Fruit fly (Drosophila melanogaster) whole organism, embryonic: Measurements from ENCODE around the gene sima.

Experiments
- Aef1 ChIP-seq: fragments of 200-800 bp; sonication (Bioruptor generic); IDR thresholded peaks from 3 replicates; pipeline ENCODE4 v1.3.6; 2022; ENCODE audit warnings: missing biosample characterization, missing genetic modification characterization
- Atf-2 ChIP-seq: fragments of 200-800 bp; sonication (Bioruptor generic); optimal IDR thresholded peaks from 2 replicates; lab custom pipeline; 2016; ENCODE audit warnings: missing biosample characterization, missing genetic modification characterization
- Awh ChIP-seq: fragments of 200-800 bp; sonication (Bioruptor generic); IDR thresholded peaks from 2 replicates; pipeline ENCODE4, ENCODE4 v1.3.6; 2022; ENCODE audit warnings: missing biosample characterization, missing genetic modification characterization
- CG10654 ChIP-seq: fragments of 200-800 bp; sonication (Bioruptor generic); optimal IDR thresholded peaks from 2 replicates; lab custom pipeline; 2016; ENCODE audit warnings: missing biosample characterization, missing genetic modification characterization
- CG11695 ChIP-seq: fragments of 200-800 bp; sonication (Bioruptor generic); IDR thresholded peaks from 3 replicates; pipeline ENCODE4 v1.3.6; 2022; ENCODE audit warnings: missing biosample characterization, missing genetic modification characterization
- CG1233 ChIP-seq: fragments of 200-800 bp; sonication (Bioruptor generic); optimal IDR thresholded peaks from 4 replicates; lab custom pipeline; 2018; ENCODE audit warnings: missing biosample characterization, mild to moderate bottlenecking, missing genetic modification characterization
- CG14050 ChIP-seq: fragments of 200-800 bp; sonication (Bioruptor generic); IDR thresholded peaks from 3 replicates; pipeline ENCODE4 v1.3.6; 2022; ENCODE audit warnings: missing biosample characterization, missing genetic modification characterization
- CG1529 ChIP-seq: fragments of 200-800 bp; sonication (Bioruptor generic); optimal IDR thresholded peaks from 3 replicates; lab custom pipeline; 2018; ENCODE audit warnings: missing biosample characterization, missing genetic modification characterization
- CG1603 ChIP-seq: fragments of 200-800 bp; sonication (Bioruptor generic); optimal IDR thresholded peaks from 2 replicates; lab custom pipeline; 2019; ENCODE audit warnings: missing biosample characterization, mild to moderate bottlenecking, missing genetic modification characterization, moderate library complexity
- CG1647 ChIP-seq: fragments of 200-800 bp; sonication (Bioruptor generic); optimal IDR thresholded peaks from 3 replicates; lab custom pipeline; 2016; ENCODE audit warnings: missing biosample characterization, missing genetic modification characterization
- CG1832 ChIP-seq: fragments of 200-800 bp; sonication (Bioruptor generic); optimal IDR thresholded peaks from 2 replicates; lab custom pipeline; 2017; ENCODE audit warnings: missing biosample characterization, mild to moderate bottlenecking, missing genetic modification characterization, inconsistent platforms
- CG2712 ChIP-seq: fragments of 200-800 bp; optimal IDR thresholded peaks from 3 replicates; lab custom pipeline; 2019; ENCODE audit warnings: missing biosample characterization, mild to moderate bottlenecking, missing genetic modification characterization, moderate library complexity
- CG2889 ChIP-seq: fragments of 200-800 bp; sonication (Bioruptor generic); IDR thresholded peaks from 3 replicates; pipeline ENCODE4 v1.3.6; 2022; ENCODE audit warnings: missing biosample characterization, missing genetic modification characterization
- CG31224 ChIP-seq: fragments of 200-800 bp; sonication (Bioruptor generic); IDR thresholded peaks from 2 replicates; pipeline ENCODE4 v1.3.6; 2022; ENCODE audit warnings: missing biosample characterization, missing genetic modification characterization
- CG31388 ChIP-seq: fragments of 200-800 bp; sonication (Bioruptor generic); optimal IDR thresholded peaks from 2 replicates; lab custom pipeline; 2016; ENCODE audit warnings: missing biosample characterization, missing genetic modification characterization
- CG32532 ChIP-seq: fragments of 200-800 bp; sonication (Bioruptor generic); IDR thresholded peaks from 2 replicates; pipeline ENCODE4 v1.3.6; 2022; ENCODE audit warnings: missing biosample characterization, missing genetic modification characterization
- CG6683 ChIP-seq: fragments of 200-800 bp; sonication (Bioruptor generic); optimal IDR thresholded peaks from 2 replicates; lab custom pipeline; 2017; ENCODE audit warnings: missing biosample characterization, mild to moderate bottlenecking, missing genetic modification characterization, missing genetic modification reagents
- CG7556 ChIP-seq: fragments of 200-800 bp; sonication (Bioruptor generic); optimal IDR thresholded peaks from 2 replicates; lab custom pipeline; 2017; ENCODE audit warnings: missing biosample characterization, mild to moderate bottlenecking, missing genetic modification characterization
- CG8290 ChIP-seq, 3 experiments: fragments of 200-800 bp; sonication (Bioruptor generic); optimal IDR thresholded peaks; 2 replicates each; lab custom pipeline; 2016 to 2019; ENCODE audit warnings: missing biosample characterization in 3 of 3, missing genetic modification characterization in 3 of 3, mild to moderate bottlenecking in 2 of 3, moderate library complexity in 1 of 3
- CG8924 ChIP-seq: fragments of 200-800 bp; optimal IDR thresholded peaks from 3 replicates; lab custom pipeline; 2019; ENCODE audit warnings: missing biosample characterization, mild to moderate bottlenecking, missing genetic modification characterization, moderate library complexity
- CrebB ChIP-seq: fragments of 200-800 bp; sonication (Bioruptor generic); optimal IDR thresholded peaks from 3 replicates; lab custom pipeline; 2018; ENCODE audit warnings: missing biosample characterization, mild to moderate bottlenecking, missing genetic modification characterization
- Deaf1 ChIP-seq: fragments of 200-800 bp; optimal IDR thresholded peaks from 3 replicates; lab custom pipeline; 2019; ENCODE audit warnings: missing biosample characterization, mild to moderate bottlenecking, missing genetic modification characterization, moderate library complexity
- Drgx ChIP-seq: fragments of 200-800 bp; sonication (Bioruptor generic); IDR thresholded peaks from 2 replicates; pipeline ENCODE4 v1.3.6; 2022; ENCODE audit warnings: missing biosample characterization, missing genetic modification characterization
- ERR ChIP-seq: fragments of 200-800 bp; sonication (Bioruptor generic); optimal IDR thresholded peaks from 2 replicates; lab custom pipeline; 2016; ENCODE audit warnings: missing biosample characterization, missing genetic modification characterization
- Hr51 ChIP-seq, 2 experiments: fragments of 200-800 bp; sonication (Bioruptor generic); optimal IDR thresholded peaks; 2 replicates in 1 of 2; 3 replicates in 1 of 2; lab custom pipeline; 2016 to 2018; ENCODE audit warnings: missing biosample characterization in 2 of 2, missing genetic modification characterization in 2 of 2, mild to moderate bottlenecking in 1 of 2, moderate library complexity in 1 of 2
- Lpt ChIP-seq: fragments of >200 bp; optimal IDR thresholded peaks from 2 replicates; lab custom pipeline; 2018; ENCODE audit warnings: missing biosample characterization, missing genetic modification characterization
- Max ChIP-seq: fragments of 200-800 bp; sonication (Bioruptor generic); optimal IDR thresholded peaks from 2 replicates; lab custom pipeline; 2016; ENCODE audit warnings: missing biosample characterization, mild to moderate bottlenecking, missing genetic modification characterization
- PHDP ChIP-seq: fragments of 200-800 bp; sonication (Bioruptor generic); optimal IDR thresholded peaks from 3 replicates; lab custom pipeline; 2018; ENCODE audit warnings: missing biosample characterization, mild to moderate bottlenecking, missing genetic modification characterization, moderate library complexity
- Taf1 ChIP-seq: fragments of 200-800 bp; sonication (Bioruptor generic); IDR thresholded peaks from 2 replicates; pipeline ENCODE4 v1.3.6; 2022; ENCODE audit warnings: missing biosample characterization, missing genetic modification characterization
- al ChIP-seq: fragments of 200-800 bp; sonication (Bioruptor generic); IDR thresholded peaks from 2 replicates; pipeline ENCODE4 v1.3.6; 2022; ENCODE audit warnings: missing biosample characterization, missing genetic modification characterization
- ara ChIP-seq: fragments of 200-800 bp; sonication (Bioruptor generic); IDR thresholded peaks from 2 replicates; pipeline ENCODE4 v1.3.6; 2022; ENCODE audit warnings: missing biosample characterization, missing genetic modification characterization
- ato ChIP-seq: fragments of 200-800 bp; sonication (Bioruptor generic); IDR thresholded peaks from 2 replicates; pipeline ENCODE4 v1.3.6; 2022; ENCODE audit warnings: missing biosample characterization, missing genetic modification characterization; ENCODE audit not compliant: partially characterized antibody
- br ChIP-seq: fragments of >200 bp; optimal IDR thresholded peaks from 2 replicates; lab custom pipeline; 2017
- cato ChIP-seq: fragments of 200-800 bp; sonication (Bioruptor generic); optimal IDR thresholded peaks from 2 replicates; lab custom pipeline; 2016; ENCODE audit warnings: missing biosample characterization, missing genetic modification characterization, borderline replicate concordance
- cg ChIP-seq: fragments of 200-800 bp; sonication (Bioruptor generic); optimal IDR thresholded peaks from 3 replicates; lab custom pipeline; 2019; ENCODE audit warnings: missing biosample characterization, mild to moderate bottlenecking, missing genetic modification characterization, moderate library complexity
- dm ChIP-seq: fragments of 200-800 bp; sonication (Bioruptor generic); optimal IDR thresholded peaks from 3 replicates; lab custom pipeline; 2016; ENCODE audit warnings: missing biosample characterization, missing genetic modification characterization
- dmrt11E ChIP-seq: fragments of 200-800 bp; sonication (Bioruptor generic); optimal IDR thresholded peaks from 3 replicates; lab custom pipeline; 2018; ENCODE audit warnings: missing biosample characterization, mild to moderate bottlenecking, missing genetic modification characterization, moderate library complexity
- ewg ChIP-seq: fragments of 200-800 bp; sonication (Bioruptor generic); optimal IDR thresholded peaks from 3 replicates; lab custom pipeline; 2017; ENCODE audit warnings: mild to moderate bottlenecking, missing biosample characterization, missing genetic modification reagents, missing genetic modification characterization
- fd102C ChIP-seq: fragments of 200-800 bp; sonication (Bioruptor generic); optimal IDR thresholded peaks from 2 replicates; lab custom pipeline; 2018; ENCODE audit warnings: missing biosample characterization, mild to moderate bottlenecking, missing genetic modification characterization, moderate library complexity
- ftz-f1 ChIP-seq: fragments of 200-800 bp; sonication (Bioruptor generic); optimal IDR thresholded peaks from 2 replicates; lab custom pipeline; 2016; ENCODE audit warnings: missing biosample characterization, missing genetic modification characterization
- gcm ChIP-seq: fragments of 200-800 bp; sonication (Bioruptor generic); optimal IDR thresholded peaks from 2 replicates; lab custom pipeline; 2019; ENCODE audit warnings: missing biosample characterization, mild to moderate bottlenecking, missing genetic modification characterization, moderate library complexity
- h ChIP-seq: fragments of >200 bp; optimal IDR thresholded peaks from 2 replicates; lab custom pipeline; 2017
- pan ChIP-seq, 4 experiments: fragments of >200 bp in 3 of 4; fragments of 200-800 bp in 1 of 4; sonication (Bioruptor generic) in 1 of 4; optimal IDR thresholded peaks in 3 of 4; IDR thresholded peaks in 1 of 4; 2 replicates each; pipeline versions ENCODE4 v1.3.6 to Lab custom; 2017 to 2022; ENCODE audit warnings: missing biosample characterization in 2 of 4, missing genetic modification characterization in 2 of 4, mixed read lengths in 1 of 4
- pros ChIP-seq: fragments of 200-800 bp; sonication (Bioruptor generic); optimal IDR thresholded peaks from 3 replicates; lab custom pipeline; 2019; ENCODE audit warnings: missing biosample characterization, mild to moderate bottlenecking, missing genetic modification characterization, moderate library complexity
- ro ChIP-seq: fragments of 200-800 bp; sonication (Bioruptor generic); IDR thresholded peaks from 2 replicates; pipeline ENCODE4 v1.3.6; 2022; ENCODE audit warnings: missing biosample characterization, missing genetic modification characterization
- scrt ChIP-seq: fragments of 200-800 bp; sonication (Bioruptor generic); optimal IDR thresholded peaks from 2 replicates; lab custom pipeline; 2018; ENCODE audit warnings: missing biosample characterization, mild to moderate bottlenecking, missing genetic modification characterization, moderate library complexity
- stc ChIP-seq: fragments of 200-800 bp; sonication (Bioruptor generic); IDR thresholded peaks from 2 replicates; pipeline ENCODE4 v1.3.6; 2022; ENCODE audit warnings: missing biosample characterization, missing genetic modification characterization
- tll ChIP-seq, 2 experiments: fragments of 200-800 bp in 1 of 2; fragments of >200 bp in 1 of 2; sonication (Bioruptor generic) in 1 of 2; optimal IDR thresholded peaks; 2 replicates each; lab custom pipeline; 2017 to 2019; ENCODE audit warnings: missing biosample characterization in 2 of 2, missing genetic modification characterization in 2 of 2, mild to moderate bottlenecking in 1 of 2, moderate library complexity in 1 of 2
- tx ChIP-seq: fragments of 200-800 bp; sonication (Bioruptor generic); optimal IDR thresholded peaks from 2 replicates; lab custom pipeline; 2016; ENCODE audit warnings: missing biosample characterization, missing genetic modification characterization
- yki ChIP-seq: fragments of >200 bp; optimal IDR thresholded peaks from 3 replicates; lab custom pipeline; 2018

The sima gene

DNA sequence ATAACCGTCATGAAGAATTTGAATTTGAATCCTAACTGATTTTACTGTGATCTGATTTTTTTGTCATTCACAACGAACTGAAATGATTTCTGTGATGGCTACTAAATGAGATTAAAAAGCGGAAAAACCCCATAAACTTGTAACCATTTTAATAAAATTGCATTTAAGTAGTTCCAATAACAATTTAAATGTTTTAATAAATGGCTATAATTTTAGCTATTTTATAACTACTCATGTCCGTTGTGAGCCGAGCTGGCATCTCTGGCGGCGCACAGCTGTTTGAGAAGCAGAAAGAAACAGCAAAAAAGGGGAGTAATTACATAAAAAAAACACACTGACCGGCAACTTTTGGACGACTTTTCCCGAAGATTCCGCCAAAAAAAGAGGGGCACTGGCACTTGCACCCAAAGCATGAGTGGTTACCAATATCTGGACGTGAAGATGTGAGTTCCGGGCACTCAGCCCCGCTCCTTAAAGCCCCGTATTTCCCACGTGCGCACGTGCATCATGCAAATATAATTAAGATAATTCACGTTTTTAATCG, 1.4 kb upstream of the sima start, which contains the start of the genes CG7950 and Rpp14a (continued):
- peak; percentile 61; the same call in 1 of the 2 replicates for TF ChIP-seq stc (GFP tag; lab: Robert Waterston, UW)
- peak; percentile 45 for TF ChIP-seq Atf-2
- TF ChIP-seq ERR (GFP tag; lab: Kevin White, UChicago): peak; percentile 62
- peak; percentile 77 for TF ChIP-seq CG2889 (GFP tag; lab: Robert Waterston, UW)
- TF ChIP-seq tx: peak; percentile 71
- peak; percentile 58 for TF ChIP-seq cato (GFP tag; lab: Kevin White, UChicago)
- peak; percentile 69 for TF ChIP-seq dm (GFP tag; lab: Kevin White, UChicago)
- peak; percentile 80 for TF ChIP-seq Drgx
- peak; percentile 89 for TF ChIP-seq CG1603 (tag; lab: Kevin White, UChicago)
- TF ChIP-seq CG31224: peak; percentile 60; the same call in 1 of the 2 replicates
- peak; percentile 75 for TF ChIP-seq Max (GFP tag; lab: Kevin White, UChicago)
- TF ChIP-seq Lpt: no peak
- TF ChIP-seq CG11695 (GFP tag; lab: Robert Waterston, UW): peak; percentile 61; the same call in 2 of the 3 replicates
- no peak for TF ChIP-seq cg (GFP tag; lab: Kevin White, UChicago)
- TF ChIP-seq Awh (GFP tag; lab: Robert Waterston, UW): peak; percentile 37; the same call in 1 of the 2 replicates
- TF ChIP-seq h (lab: Kevin White, UChicago): no peak
- peak; percentile 53 for TF ChIP-seq CG31388 (GFP tag; lab: Kevin White, UChicago)
- peak; percentile 54 for TF ChIP-seq CG8290 (GFP tag; optimal IDR thresholded peaks at IDR 0.05; lab: Kevin White, UChicago)
- peak in 1 of 2 experiments; percentile 82 for TF ChIP-seq CG8290 (tag; optimal IDR thresholded peaks at IDR 0.05; lab: Kevin White, UChicago)
- no peak for TF ChIP-seq pros (GFP tag; lab: Kevin White, UChicago)
- peak; percentile 79 for TF ChIP-seq ara (GFP tag; lab: Robert Waterston, UW)
- TF ChIP-seq CG6683 (GFP tag; lab: Kevin White, UChicago): no peak
- peak; percentile 63 for TF ChIP-seq CG1233
- TF ChIP-seq pan (optimal IDR thresholded peaks at IDR 0.05; lab: Kevin White, UChicago): no peak
- peak in 1 of 2 experiments; percentile 79 for TF ChIP-seq pan (GFP tag; optimal IDR thresholded peaks at IDR 0.05 in 1 of 2, IDR thresholded peaks at IDR 0.05 in 1 of 2)
- no peak for TF ChIP-seq ftz-f1 (GFP tag; lab: Kevin White, UChicago)
- TF ChIP-seq ro (GFP tag; lab: Robert Waterston, UW): no peak
- TF ChIP-seq CG1529 (GFP tag; lab: Kevin White, UChicago): peak; percentile 12
- TF ChIP-seq gcm: peak; percentile 75
- TF ChIP-seq dmrt11E (tag; lab: Kevin White, UChicago): peak; percentile 78
- peak; percentile 85 for TF ChIP-seq CG2712 (tag; lab: Kevin White, UChicago)
- peak; percentile 86 for TF ChIP-seq CG32532 (GFP tag; lab: Robert Waterston, UW)
- TF ChIP-seq Hr51 (GFP tag; optimal IDR thresholded peaks at IDR 0.05; lab: Kevin White, UChicago): peak; percentile 81 to 84
- TF ChIP-seq ato: no peak
- TF ChIP-seq PHDP: peak; percentile 85
- TF ChIP-seq al (GFP tag; lab: Robert Waterston, UW): peak; percentile 75; the same call in 1 of the 2 replicates
- TF ChIP-seq CG10654 (GFP tag; lab: Kevin White, UChicago): peak; percentile 67
- peak; percentile 77 for TF ChIP-seq CG14050 (GFP tag; lab: Robert Waterston, UW)
- TF ChIP-seq fd102C: peak; percentile 7
- peak; percentile 44 for TF ChIP-seq CG7556 (GFP tag; lab: Kevin White, UChicago)
- TF ChIP-seq CG1647 (GFP tag; lab: Kevin White, UChicago): no peak
- peak; percentile 65 for TF ChIP-seq CG8924 (tag; lab: Kevin White, UChicago)
- peak; percentile 82 for TF ChIP-seq Aef1 (GFP tag; lab: Robert Waterston, UW)
- TF ChIP-seq CG1832 (GFP tag; lab: Kevin White, UChicago): no peak
- peak; percentile 48 for TF ChIP-seq ewg
- peak; percentile 73 for TF ChIP-seq Taf1
- TF ChIP-seq tll (GFP tag; optimal IDR thresholded peaks at IDR 0.05; lab: Kevin White, UChicago): no peak
- TF ChIP-seq Deaf1 (tag; lab: Kevin White, UChicago): peak; percentile 40
- peak; percentile 55 for TF ChIP-seq scrt (GFP tag; lab: Kevin White, UChicago)
- no peak for TF ChIP-seq yki (lab: Kevin White, UChicago)
- TF ChIP-seq CrebB: peak; percentile 83
- TF ChIP-seq br: no peak
